Fruit fly (Drosophila melanogaster): ENCODE results near the gene DNAlig3.

dm6 chr3R:12386965-12387364 is 14.7 kb downstream of the DNAlig3 start, which contains the start of gene CG33098:
- TF ChIP-seq CG17806 (tag; optimal IDR thresholded peaks at IDR 0.05), result no peak
- no peak for TF ChIP-seq CG8301 (tag; optimal IDR thresholded peaks at IDR 0.05)
- TF ChIP-seq D1 (tag; optimal IDR thresholded peaks at IDR 0.05), result no peak
- no peak for TF ChIP-seq Snoo (tag; optimal IDR thresholded peaks at IDR 0.05)
- TF ChIP-seq CG14655 (GFP tag; optimal IDR thresholded peaks at IDR 0.05), result no peak
- TF ChIP-seq EcR (GFP tag; optimal IDR thresholded peaks at IDR 0.05), result no peak

Data from whole organism, pupa.